Worm (Caenorhabditis elegans) whole organism, mixed stage, embryonic: ENCODE measurements around the gene B0286.1.
A peak's percentile ranks its signal among the peaks of the same experiment; 100 is the strongest.

Experiments used
- M03D4.4 ChIP-seq: sonication (generic microtip); optimal IDR thresholded peaks from 2 replicates; lab custom pipeline; 2017; ENCODE audit warnings: mild to moderate bottlenecking, missing genetic modification characterization, missing compliant biosample characterization
- bed-3 ChIP-seq: fragments of 200-800 bp; sonication (Bioruptor generic); optimal IDR thresholded peaks from 3 replicates; lab custom pipeline; 2018; ENCODE audit warnings: mild to moderate bottlenecking, missing genetic modification characterization, moderate library complexity, missing compliant biosample characterization
- blmp-1 ChIP-seq: fragments of 150-350 bp; optimal IDR thresholded peaks from 2 replicates; lab custom pipeline; 2014; ENCODE audit warnings: missing biosample characterization, missing genetic modification characterization
- ceh-39 ChIP-seq: fragments of 150-350 bp; optimal IDR thresholded peaks from 2 replicates; lab custom pipeline; 2014; ENCODE audit warnings: missing biosample characterization, missing genetic modification characterization
- ceh-43 ChIP-seq: fragments of 200-800 bp; sonication (Bioruptor generic); optimal IDR thresholded peaks from 2 replicates; lab custom pipeline; 2018; ENCODE audit warnings: mild to moderate bottlenecking, missing genetic modification characterization, moderate library complexity, missing compliant biosample characterization
- ces-1 ChIP-seq: fragments of 150-350 bp; optimal IDR thresholded peaks from 2 replicates; lab custom pipeline; 2014; ENCODE audit warnings: missing biosample characterization, missing genetic modification reagents, missing genetic modification characterization
- elt-1 ChIP-seq: sonication (generic microtip); optimal IDR thresholded peaks from 2 replicates; lab custom pipeline; 2017; ENCODE audit warnings: missing genetic modification characterization, mild to moderate bottlenecking, missing compliant biosample characterization, antibody characterized with exemption, moderate library complexity, borderline replicate concordance; ENCODE audit not compliant: insufficient read depth
- elt-3 ChIP-seq: fragments of 150-350 bp; optimal IDR thresholded peaks from 2 replicates; lab custom pipeline; 2014; ENCODE audit warnings: missing biosample characterization, missing genetic modification characterization
- flh-1 ChIP-seq: fragments of 200-800 bp; sonication (Bioruptor generic); optimal IDR thresholded peaks from 2 replicates; lab custom pipeline; 2018; ENCODE audit warnings: mild to moderate bottlenecking, missing genetic modification characterization, moderate library complexity, missing compliant biosample characterization
- ham-2 ChIP-seq: fragments of 200-800 bp; sonication (Bioruptor generic); optimal IDR thresholded peaks from 2 replicates; lab custom pipeline; 2018; ENCODE audit warnings: mild to moderate bottlenecking, missing genetic modification characterization, missing compliant biosample characterization
- hlh-1 ChIP-seq: fragments of 150-350 bp; optimal IDR thresholded peaks from 2 replicates; lab custom pipeline; 2014; ENCODE audit warnings: missing biosample characterization, missing genetic modification reagents, missing genetic modification characterization
- lin-13 ChIP-seq: fragments of 150-350 bp; optimal IDR thresholded peaks from 2 replicates; lab custom pipeline; 2014; ENCODE audit warnings: missing biosample characterization, missing genetic modification characterization
- lin-32 ChIP-seq: fragments of 200-800 bp; sonication (Bioruptor generic); optimal IDR thresholded peaks from 2 replicates; lab custom pipeline; 2018; ENCODE audit warnings: mild to moderate bottlenecking, missing genetic modification characterization, missing compliant biosample characterization
- lsy-2 ChIP-seq: fragments of 150-350 bp; optimal IDR thresholded peaks from 2 replicates; lab custom pipeline; 2014; ENCODE audit warnings: missing biosample characterization, missing genetic modification characterization
- mep-1 ChIP-seq: fragments of 150-350 bp; optimal IDR thresholded peaks from 2 replicates; lab custom pipeline; 2017; ENCODE audit warnings: missing biosample characterization, missing genetic modification reagents, missing genetic modification characterization, inconsistent platforms
- nhr-12 ChIP-seq: fragments of 150-350 bp; optimal IDR thresholded peaks from 2 replicates; lab custom pipeline; 2014; ENCODE audit warnings: missing biosample characterization, missing genetic modification characterization
- nhr-2 ChIP-seq: fragments of 150-350 bp; optimal IDR thresholded peaks from 2 replicates; lab custom pipeline; 2014; ENCODE audit warnings: missing biosample characterization, missing genetic modification characterization
- nhr-237 ChIP-seq: fragments of 150-350 bp; optimal IDR thresholded peaks from 2 replicates; lab custom pipeline; 2014; ENCODE audit warnings: missing biosample characterization, missing genetic modification characterization
- nhr-28 ChIP-seq: fragments of 150-350 bp; optimal IDR thresholded peaks from 2 replicates; lab custom pipeline; 2014; ENCODE audit warnings: missing biosample characterization, missing genetic modification characterization
- nhr-76 ChIP-seq: sonication (generic microtip); optimal IDR thresholded peaks from 2 replicates; lab custom pipeline; 2017; ENCODE audit warnings: missing biosample characterization, missing genetic modification characterization
- pha-4 ChIP-seq: fragments of 150-350 bp; optimal IDR thresholded peaks from 2 replicates; lab custom pipeline; 2018; ENCODE audit warnings: missing biosample characterization, missing genetic modification reagents, missing genetic modification characterization
- sem-2 ChIP-seq: fragments of 200-800 bp; sonication (Bioruptor generic); optimal IDR thresholded peaks from 2 replicates; lab custom pipeline; 2018; ENCODE audit warnings: mild to moderate bottlenecking, missing genetic modification characterization, missing compliant biosample characterization
- snpc-4 ChIP-seq: fragments of 150-350 bp; optimal IDR thresholded peaks from 2 replicates; lab custom pipeline; 2014; ENCODE audit warnings: missing biosample characterization, missing genetic modification characterization
- tbx-8 ChIP-seq: fragments of 200-800 bp; sonication (Bioruptor generic); optimal IDR thresholded peaks from 2 replicates; lab custom pipeline; 2018; ENCODE audit warnings: mild to moderate bottlenecking, missing genetic modification characterization, moderate library complexity, missing compliant biosample characterization
- unc-120 ChIP-seq: sonication (generic microtip); optimal IDR thresholded peaks from 2 replicates; lab custom pipeline; 2017; ENCODE audit warnings: missing genetic modification characterization, missing compliant biosample characterization; ENCODE audit not compliant: poor library complexity, severe bottlenecking
- unc-39 ChIP-seq: fragments of 150-350 bp; optimal IDR thresholded peaks from 2 replicates; lab custom pipeline; 2014; ENCODE audit warnings: missing biosample characterization, missing genetic modification characterization
- unc-62 ChIP-seq: fragments of 150-350 bp; optimal IDR thresholded peaks from 2 replicates; lab custom pipeline; 2014; ENCODE audit warnings: missing biosample characterization, missing genetic modification reagents, missing genetic modification characterization
- zip-8 ChIP-seq: fragments of 150-350 bp; optimal IDR thresholded peaks from 2 replicates; lab custom pipeline; 2014; ENCODE audit warnings: missing biosample characterization, missing genetic modification characterization

Gene B0286.1

DNA sequence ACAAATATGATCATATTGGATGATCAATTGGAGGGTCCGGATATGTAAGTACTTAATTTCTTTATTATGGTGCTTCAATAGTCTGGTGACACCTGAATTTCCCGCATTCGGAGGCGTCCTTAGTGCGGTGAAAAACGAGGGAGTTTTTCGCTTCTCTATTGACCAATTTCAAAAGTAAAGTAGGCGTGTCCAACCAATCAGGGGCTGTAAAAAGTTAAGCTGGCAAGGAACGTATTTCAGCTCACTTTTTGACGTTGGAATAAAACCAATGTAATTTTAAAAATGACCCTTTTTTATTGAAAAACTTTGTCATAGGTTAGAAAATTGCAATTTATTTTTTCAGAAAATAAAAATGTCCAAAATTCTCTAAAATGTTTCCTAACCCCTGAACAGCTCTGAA is 31.4 kb downstream of the B0286.1 start:
- TF ChIP-seq ceh-39 (tag; lab: Kevin White, UChicago) (no peak), flh-1 (no peak), unc-39 (no peak), hlh-1 (tag; lab: Kevin White, UChicago) (no peak), elt-3 (tag; lab: Kevin White, UChicago) (no peak), pha-4 (no peak), lin-13 (tag; lab: Kevin White, UChicago) (no peak), ces-1 (no peak), sem-2 (GFP tag; lab: Kevin White, UChicago) (no peak), elt-1 (tag; lab: Kevin White, UChicago) (no peak), blmp-1 (tag; lab: Kevin White, UChicago) (no peak), mep-1 (tag; lab: Kevin White, UChicago) (no peak), nhr-28 (tag; lab: Kevin White, UChicago) (no peak), unc-120 (no peak), unc-62 (GFP tag; lab: Kevin White, UChicago) (no peak)

- no peak for TF ChIP-seq bed-3 (GFP tag; lab: Kevin White, UChicago)
- TF ChIP-seq nhr-76 (tag; lab: Kevin White, UChicago) = no peak
- no peak for TF ChIP-seq ces-1
These were observed 39.0 kb downstream of the B0286.1 start, which contains the start of gene sod-5 for ce11 chrII:4417333-4417732. TSS of gene sod-5 (plus strand) at chrII:4417633.

DNA sequence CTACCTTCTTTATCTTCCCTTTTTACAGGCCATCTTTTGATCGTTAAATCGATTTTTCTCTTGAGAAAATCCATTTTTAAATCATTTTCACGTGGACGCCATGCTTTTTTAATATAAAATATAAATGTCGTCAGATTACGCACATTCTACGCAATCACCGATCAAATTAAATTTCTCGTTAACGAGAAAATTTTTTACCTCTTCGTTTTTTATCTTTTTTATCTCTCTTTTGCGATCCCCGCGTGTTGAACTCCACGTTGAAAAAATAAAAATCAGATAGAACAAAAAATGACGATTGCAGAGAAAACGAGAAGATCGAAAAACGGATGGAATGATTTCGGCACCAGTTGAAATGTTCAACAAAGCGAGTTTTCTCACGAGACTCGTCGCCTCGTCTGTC is 41.7 kb downstream of the B0286.1 start, which contains the start of gene bpnt-1:
Gene bpnt-1 (plus strand): TSS at position 301 of the 400 bp plus-strand sequence.
- TF ChIP-seq zip-8 (tag; lab: Kevin White, UChicago) (no peak), lsy-2 (tag; lab: Kevin White, UChicago) (no peak), nhr-28 (tag; lab: Kevin White, UChicago) (no peak), nhr-237 (tag; lab: Kevin White, UChicago) (no peak), nhr-2 (tag; lab: Kevin White, UChicago) (no peak)
- TF ChIP-seq, all 35 proteins: peak for 0

DNA sequence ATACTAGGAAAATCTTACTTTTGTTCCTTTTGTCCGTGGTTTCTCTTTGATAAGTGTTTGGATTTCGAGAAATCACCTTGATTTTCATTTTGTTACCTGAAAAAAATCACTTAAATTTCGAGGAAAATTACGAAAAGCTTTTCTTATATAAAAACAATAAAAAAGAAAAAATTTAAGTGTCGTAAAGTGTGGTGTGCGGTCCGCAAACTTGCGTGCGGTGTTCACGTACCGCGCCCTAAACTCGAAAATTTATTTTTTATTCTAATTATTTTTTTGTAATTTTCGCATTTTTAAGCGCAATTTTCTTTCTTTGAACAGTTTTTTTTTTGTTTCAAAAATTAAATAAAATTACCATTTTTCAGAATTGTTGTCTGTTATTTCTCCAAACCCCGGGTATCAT is 46.5 kb downstream of the B0286.1 start, which contains the start of the genes dcaf-13 and toe-1:
Gene dcaf-13 (minus strand): TSS at position 96 of the 400 bp plus-strand sequence.
Gene toe-1 (plus strand): TSS at position 361 of the 400 bp plus-strand sequence.
- no peak for TF ChIP-seq blmp-1 (tag; lab: Kevin White, UChicago)
- TF ChIP-seq ces-1 = peak; percentile 54

DNA sequence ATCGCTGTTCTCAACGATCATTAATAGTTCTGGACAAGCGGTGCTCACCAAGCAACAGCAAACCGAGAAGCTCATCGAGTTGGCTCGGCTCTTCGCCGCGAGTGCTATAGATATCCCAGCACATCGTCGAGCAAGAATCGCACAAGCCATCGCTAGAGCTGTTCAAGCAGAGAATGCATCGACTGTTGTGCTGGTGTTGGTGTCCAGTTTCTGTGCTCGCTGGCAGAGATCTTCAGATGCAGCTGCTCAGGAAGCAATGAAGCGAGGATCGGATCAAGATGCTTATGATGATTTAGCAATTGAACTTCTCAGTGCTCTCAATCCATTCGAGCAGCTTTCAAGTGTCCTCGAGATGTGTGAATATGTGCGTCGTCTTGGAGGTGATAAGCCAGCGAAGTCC is 49.8 kb downstream of the B0286.1 start:
- no peak for TF ChIP-seq ceh-43
- no peak for TF ChIP-seq blmp-1 (tag; lab: Kevin White, UChicago)
- TF ChIP-seq bed-3 (GFP tag; lab: Kevin White, UChicago) = no peak
- no peak for TF ChIP-seq unc-39
- TF ChIP-seq ceh-39 (tag; lab: Kevin White, UChicago) = no peak
- no peak for TF ChIP-seq M03D4.4 (tag; lab: Kevin White, UChicago)
- no peak for TF ChIP-seq lin-32 (GFP tag; lab: Kevin White, UChicago)
- no peak for TF ChIP-seq flh-1
- no peak for TF ChIP-seq nhr-28 (tag; lab: Kevin White, UChicago)
- no peak for TF ChIP-seq ham-2 (GFP tag; lab: Kevin White, UChicago)
- no peak for TF ChIP-seq ces-1
- TF ChIP-seq elt-1 (tag; lab: Kevin White, UChicago) = no peak
- no peak for TF ChIP-seq unc-62 (GFP tag; lab: Kevin White, UChicago)
- no peak for TF ChIP-seq nhr-12
- no peak for TF ChIP-seq nhr-2 (tag; lab: Kevin White, UChicago)

- TF ChIP-seq nhr-2 (tag; lab: Kevin White, UChicago) (no peak), ceh-39 (tag; lab: Kevin White, UChicago) (no peak), nhr-237 (tag; lab: Kevin White, UChicago) (no peak), tbx-8 (GFP tag; lab: Kevin White, UChicago) (no peak), nhr-76 (tag; lab: Kevin White, UChicago) (no peak)
These were observed 54.9 kb downstream of the B0286.1 start, which contains the start of gene nhr-109 for ce11 chrII:4433146-4433545. TSS of gene nhr-109 (plus strand) at chrII:4433367.

DNA sequence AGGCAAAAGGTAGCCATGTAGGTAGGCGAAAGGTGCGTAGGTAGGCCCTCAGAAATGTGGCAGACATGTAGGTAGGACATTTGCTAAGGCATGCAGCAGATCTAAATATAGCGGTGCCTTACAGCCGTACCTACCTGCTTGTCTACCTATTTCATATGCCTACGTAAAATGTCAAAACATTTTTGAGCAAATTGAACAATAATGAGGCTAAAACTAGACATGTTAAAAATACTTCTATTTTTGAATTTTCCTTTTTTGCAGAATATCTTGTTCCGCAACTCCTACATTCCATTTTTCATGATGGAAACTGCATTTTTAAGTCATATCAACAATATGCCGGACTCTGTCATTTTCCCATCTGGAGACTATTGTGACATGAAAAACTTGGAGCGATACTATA is 56.0 kb downstream of the B0286.1 start:
- TF ChIP-seq snpc-4 (no peak), ceh-39 (tag; lab: Kevin White, UChicago) (no peak), ham-2 (GFP tag; lab: Kevin White, UChicago) (no peak), lsy-2 (tag; lab: Kevin White, UChicago) (no peak)
